Fruit fly (Drosophila melanogaster): ENCODE data around the gene SF1.

The SF1 gene

DNA sequence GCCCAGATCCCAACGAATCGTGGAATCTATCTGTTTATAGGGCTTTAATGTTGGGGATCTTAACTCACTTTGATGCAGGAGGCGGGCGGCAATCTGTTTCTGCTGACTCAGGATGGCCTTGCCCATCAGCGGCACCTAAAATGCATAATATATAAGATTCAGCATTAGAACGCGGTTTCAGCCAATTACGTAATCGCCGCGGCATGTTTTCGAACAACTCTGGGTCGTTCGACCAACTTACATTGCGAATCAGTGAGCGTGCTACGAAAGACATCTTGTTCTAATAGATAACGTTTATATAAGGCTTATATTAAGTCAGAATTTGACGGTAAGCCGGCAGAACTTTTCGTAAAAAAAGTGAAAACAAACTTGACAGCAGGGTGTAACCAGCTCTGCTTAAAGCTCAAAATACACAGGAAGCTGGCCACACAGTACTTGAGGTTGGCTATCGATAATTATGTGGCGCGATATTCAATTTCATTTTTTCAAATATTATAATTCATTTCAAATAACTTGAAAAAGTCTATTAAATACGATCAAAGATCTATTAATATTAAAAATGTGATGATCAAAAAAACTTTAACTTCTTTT is 6.0 kb downstream of the SF1 start, which contains the start of gene Prx3 (continued):
- TF ChIP-seq Pdp1 (GFP tag; optimal IDR thresholded peaks at IDR 0.05) = peak in 1 of 2 experiments; percentile 99
- TF ChIP-seq CG34224 (GFP tag; IDR thresholded peaks at IDR 0.05; ENCODE audit: partially characterized antibody) = peak; percentile 32; the same call in 2 of the 3 replicates
- peak; percentile 32; the same call in 1 of the 3 replicates for TF ChIP-seq CG34422 (GFP tag; IDR thresholded peaks at IDR 0.05)
- no peak for TF ChIP-seq GATAe (GFP tag; conservative IDR thresholded peaks at IDR 0.05)
- peak; percentile 76 for TF ChIP-seq Dref (GFP tag; IDR thresholded peaks at IDR 0.05)
- peak; percentile 46 for TF ChIP-seq MESR4 (GFP tag; optimal IDR thresholded peaks at IDR 0.05)
- TF ChIP-seq CG6272 (GFP tag; IDR thresholded peaks at IDR 0.05) = no peak
- no peak for TF ChIP-seq CG1603 (tag; optimal IDR thresholded peaks at IDR 0.05)
- no peak for TF ChIP-seq pan (optimal IDR thresholded peaks at IDR 0.05)
- no peak for TF ChIP-seq pan (GFP tag; optimal IDR thresholded peaks at IDR 0.05 in 1 of 2, IDR thresholded peaks at IDR 0.05 in 1 of 2)
- TF ChIP-seq CG6791 (GFP tag; IDR thresholded peaks at IDR 0.05; ENCODE audit: partially characterized antibody) = peak; percentile 38; the same call in 1 of the 3 replicates
- no peak for TF ChIP-seq Myb (GFP tag; optimal IDR thresholded peaks at IDR 0.05)
- no peak for TF ChIP-seq Nf-YC (tag; optimal IDR thresholded peaks at IDR 0.05)
- TF ChIP-seq Oaz (GFP tag; IDR thresholded peaks at IDR 0.05) = no peak
- TF ChIP-seq fd64A (GFP tag; optimal IDR thresholded peaks at IDR 0.05) = no peak
- peak; percentile 5 for TF ChIP-seq HmgZ (tag; optimal IDR thresholded peaks at IDR 0.05)
- no peak for TF ChIP-seq CG5245 (GFP tag; optimal IDR thresholded peaks at IDR 0.05)
- peak; percentile 78 for TF ChIP-seq gfzf (GFP tag; optimal IDR thresholded peaks at IDR 0.05)

DNA sequence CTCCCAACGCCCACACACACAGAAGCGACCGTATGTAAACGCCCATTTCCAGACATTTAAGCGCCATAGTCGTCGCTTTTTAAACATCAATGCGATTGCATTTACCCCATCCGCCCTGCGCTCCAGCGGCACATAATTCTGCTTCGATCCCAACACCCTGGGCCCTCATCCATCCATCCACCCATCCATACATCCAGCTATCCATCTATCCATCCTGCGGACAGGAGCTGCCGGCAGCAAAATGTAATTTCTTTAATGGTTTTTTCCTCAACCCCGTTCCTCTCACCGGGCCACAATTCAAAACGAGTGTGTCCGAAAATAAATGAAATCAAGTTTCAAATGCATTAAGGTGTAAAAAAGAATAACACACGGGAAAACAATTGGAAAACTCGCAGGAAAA is 9.8 kb downstream of the SF1 start:
- TF ChIP-seq CG11085 (GFP tag; IDR thresholded peaks at IDR 0.05) = 0 out of 2 replicates have a peak, but pooled peaks have one; percentile 23
- 0 out of 2 replicates have a peak, but pooled peaks have one; percentile 9 for TF ChIP-seq CG32532 (GFP tag; IDR thresholded peaks at IDR 0.05)
- 0 out of 2 replicates have a peak, but pooled peaks have one; percentile 13 for TF ChIP-seq NFAT (GFP tag; IDR thresholded peaks at IDR 0.05)
- no peak for TF ChIP-seq CG7271 (tag; optimal IDR thresholded peaks at IDR 0.05)
- TF ChIP-seq sens (GFP tag) = peak; percentile 26
- TF ChIP-seq CG8281 (tag; optimal IDR thresholded peaks at IDR 0.05) = peak; percentile 92
- TF ChIP-seq ATbp (GFP tag; optimal IDR thresholded peaks at IDR 0.05) = no peak
- TF ChIP-seq salm (tag; optimal IDR thresholded peaks at IDR 0.05) = no peak

DNA sequence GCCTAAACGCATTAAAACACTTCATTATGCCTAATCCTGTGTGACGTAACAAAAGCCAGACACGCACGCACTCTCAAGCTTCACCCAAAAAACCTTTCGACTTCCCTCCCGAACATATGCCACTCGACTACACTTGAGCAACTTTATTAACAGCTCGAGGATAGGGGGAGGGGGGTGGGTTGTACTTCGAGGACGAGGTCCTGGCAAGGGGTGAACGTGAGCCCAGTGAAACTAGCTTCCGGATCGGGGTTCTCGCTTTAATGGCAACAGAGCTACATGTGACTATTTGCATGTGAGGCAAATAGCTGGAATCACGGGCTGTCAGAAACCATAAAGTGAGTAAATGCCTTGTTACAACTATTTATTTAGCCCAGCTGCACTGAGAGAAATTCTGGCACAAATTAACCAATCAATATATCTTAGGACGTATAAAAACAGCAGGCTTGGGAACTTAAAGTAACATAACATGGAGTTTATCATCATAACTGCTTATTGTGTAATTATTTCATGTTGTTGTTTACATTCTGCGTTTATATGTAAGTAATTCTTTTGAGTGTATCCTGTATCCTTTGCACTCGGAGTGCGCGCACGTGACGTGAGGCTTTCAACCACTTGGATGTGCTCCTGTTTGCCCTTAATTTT is 10.7 kb downstream of the SF1 start:
- TF ChIP-seq CG16863 (GFP tag; optimal IDR thresholded peaks at IDR 0.05) (peak; percentile 40), pum (GFP tag; optimal IDR thresholded peaks at IDR 0.05) (peak; percentile 33), ssp (GFP tag; IDR thresholded peaks at IDR 0.05) (no peak), jigr1 (GFP tag; IDR thresholded peaks at IDR 0.05) (no peak), pb (GFP tag; optimal IDR thresholded peaks at IDR 0.05) (no peak), CG12659 (GFP tag; optimal IDR thresholded peaks at IDR 0.05) (peak; percentile 8), D (optimal IDR thresholded peaks at IDR 0.05) (no peak), D (GFP tag; optimal IDR thresholded peaks at IDR 0.05) (peak; percentile 48), Ssrp (tag; optimal IDR thresholded peaks at IDR 0.05) (peak; percentile 64), fd96Cb (tag; optimal IDR thresholded peaks at IDR 0.05) (peak; percentile 50), az2 (GFP tag; optimal IDR thresholded peaks at IDR 0.05) (peak; percentile 49), Neu2 (GFP tag; optimal IDR thresholded peaks at IDR 0.05; ENCODE audit: borderline replicate concordance) (peak; percentile 53), CG12299 (tag; optimal IDR thresholded peaks at IDR 0.05) (no peak), CG9727 (GFP tag; optimal IDR thresholded peaks at IDR 0.05) (peak; percentile 70), Ptx1 (GFP tag; IDR thresholded peaks at IDR 0.05) (0 out of 2 replicates have a peak, but pooled peaks have one; percentile 18), fu2 (GFP tag; optimal IDR thresholded peaks at IDR 0.05) (no peak), CG8290 (GFP tag; optimal IDR thresholded peaks at IDR 0.05) (peak; percentile 25), CG8290 (tag; optimal IDR thresholded peaks at IDR 0.05) (no peak), CG42726 (GFP tag; IDR thresholded peaks at IDR 0.05; ENCODE audit: partially characterized antibody) (no peak), CG7987 (GFP tag; optimal IDR thresholded peaks at IDR 0.05) (no peak), mirr (GFP tag; optimal IDR thresholded peaks at IDR 0.05) (peak; percentile 30), CG32772 (GFP tag; IDR thresholded peaks at IDR 0.05) (peak; percentile 41; the same call in 1 of the 2 replicates)
